Worm (Caenorhabditis elegans) whole organism, L2 larva: ENCODE measurements around the gene igcm-3.

ENCODE experiments used
- C34F6.9 ChIP-seq: fragments of 150-350 bp; optimal IDR thresholded peaks from 2 replicates; lab custom pipeline; 2014; ENCODE audit warnings: missing biosample characterization, missing genetic modification characterization
- F13H6.1 ChIP-seq: sonication (generic microtip); optimal IDR thresholded peaks from 2 replicates; lab custom pipeline; 2016; ENCODE audit warnings: missing genetic modification characterization, missing compliant biosample characterization
- R02D3.7 ChIP-seq: fragments of 150-350 bp; optimal IDR thresholded peaks from 2 replicates; lab custom pipeline; 2014; ENCODE audit warnings: missing biosample characterization, missing genetic modification characterization
- Y55F3AM.14 ChIP-seq: fragments of 200-800 bp; sonication (Bioruptor generic); optimal IDR thresholded peaks from 2 replicates; lab custom pipeline; 2018; ENCODE audit warnings: mild to moderate bottlenecking, missing genetic modification characterization, missing compliant biosample characterization
- ZK546.5 ChIP-seq: sonication (generic microtip); optimal IDR thresholded peaks from 2 replicates; lab custom pipeline; 2017; ENCODE audit warnings: missing biosample characterization, missing genetic modification characterization
- alr-1 ChIP-seq: fragments of 150-350 bp; optimal IDR thresholded peaks from 2 replicates; lab custom pipeline; 2014; ENCODE audit warnings: missing biosample characterization, missing genetic modification characterization
- aly-2 ChIP-seq: fragments of 150-350 bp; optimal IDR thresholded peaks from 2 replicates; lab custom pipeline; 2014; ENCODE audit warnings: missing biosample characterization, missing genetic modification characterization
- ama-1 ChIP-seq: fragments of 150-350 bp; optimal IDR thresholded peaks from 2 replicates; lab custom pipeline; 2018; ENCODE audit warnings: inconsistent platforms
- blmp-1 ChIP-seq: sonication (generic microtip); optimal IDR thresholded peaks from 2 replicates; lab custom pipeline; 2017; ENCODE audit warnings: missing genetic modification characterization, mild to moderate bottlenecking, missing compliant biosample characterization, antibody characterized with exemption, moderate library complexity; ENCODE audit not compliant: insufficient read depth
- ceh-16 ChIP-seq: fragments of 150-350 bp; optimal IDR thresholded peaks from 2 replicates; lab custom pipeline; 2014; ENCODE audit warnings: missing biosample characterization, missing genetic modification characterization
- ceh-82 ChIP-seq: fragments of 150-350 bp; optimal IDR thresholded peaks from 2 replicates; lab custom pipeline; 2014; ENCODE audit warnings: missing biosample characterization, missing genetic modification characterization
- crh-2 ChIP-seq: sonication (generic microtip); optimal IDR thresholded peaks from 2 replicates; lab custom pipeline; 2017; ENCODE audit warnings: missing biosample characterization, missing genetic modification characterization
- dmd-4 ChIP-seq: sonication (generic microtip); optimal IDR thresholded peaks from 2 replicates; lab custom pipeline; 2017; ENCODE audit warnings: missing biosample characterization, missing genetic modification characterization
- egl-27 ChIP-seq: sonication (generic microtip); optimal IDR thresholded peaks from 3 replicates; lab custom pipeline; 2017; ENCODE audit warnings: missing biosample characterization, missing genetic modification reagents, missing genetic modification characterization
- elt-1 ChIP-seq: fragments of 150-350 bp; optimal IDR thresholded peaks from 2 replicates; lab custom pipeline; 2014; ENCODE audit warnings: missing biosample characterization, missing genetic modification characterization
- elt-3 ChIP-seq: sonication (generic microtip); optimal IDR thresholded peaks from 2 replicates; lab custom pipeline; 2017; ENCODE audit warnings: missing biosample characterization, missing genetic modification characterization
- fos-1 ChIP-seq: fragments of 150-350 bp; optimal IDR thresholded peaks from 2 replicates; lab custom pipeline; 2014; ENCODE audit warnings: missing biosample characterization, missing genetic modification characterization
- gmeb-1 ChIP-seq: fragments of 150-350 bp; optimal IDR thresholded peaks from 2 replicates; lab custom pipeline; 2014; ENCODE audit warnings: missing biosample characterization, missing genetic modification characterization
- lin-11 ChIP-seq: fragments of 150-350 bp; sonication (generic microtip); optimal IDR thresholded peaks from 2 replicates; lab custom pipeline; 2014; ENCODE audit warnings: missing biosample characterization, missing genetic modification characterization, inconsistent platforms, mixed read lengths
- lin-13 ChIP-seq: fragments of 150-350 bp; optimal IDR thresholded peaks from 2 replicates; lab custom pipeline; 2014; ENCODE audit warnings: missing biosample characterization, missing genetic modification reagents, missing genetic modification characterization
- lin-39 ChIP-seq: fragments of 150-350 bp; optimal IDR thresholded peaks from 2 replicates; lab custom pipeline; 2014; ENCODE audit warnings: missing biosample characterization, missing genetic modification reagents, missing genetic modification characterization
- lsy-2 ChIP-seq, 2 experiments: fragments of 150-350 bp in 1 of 2; sonication (generic microtip) in 1 of 2; optimal IDR thresholded peaks; 2 replicates each; lab custom pipeline; 2014 to 2017; ENCODE audit warnings: missing biosample characterization in 2 of 2, missing genetic modification characterization in 2 of 2
- mab-5 ChIP-seq: fragments of 150-350 bp; optimal IDR thresholded peaks from 2 replicates; lab custom pipeline; 2014; ENCODE audit warnings: missing biosample characterization, missing genetic modification characterization
- mbf-1 ChIP-seq: sonication (generic microtip); optimal IDR thresholded peaks from 2 replicates; lab custom pipeline; 2017; ENCODE audit warnings: missing biosample characterization, missing genetic modification characterization
- mdl-1 ChIP-seq, 2 experiments: fragments of 150-350 bp in 1 of 2; sonication (generic microtip) in 1 of 2; optimal IDR thresholded peaks; 2 replicates each; lab custom pipeline; 2017; ENCODE audit warnings: missing biosample characterization in 2 of 2, missing genetic modification characterization in 2 of 2
- nhr-10 ChIP-seq: sonication (generic microtip); optimal IDR thresholded peaks from 2 replicates; lab custom pipeline; 2017; ENCODE audit warnings: missing biosample characterization, missing genetic modification characterization
- nhr-11 ChIP-seq: fragments of 150-350 bp; optimal IDR thresholded peaks from 2 replicates; lab custom pipeline; 2014; ENCODE audit warnings: missing biosample characterization, missing genetic modification characterization
- nhr-12 ChIP-seq: fragments of 150-350 bp; optimal IDR thresholded peaks from 2 replicates; lab custom pipeline; 2014; ENCODE audit warnings: missing biosample characterization, missing genetic modification characterization
- nhr-129 ChIP-seq: fragments of 150-350 bp; optimal IDR thresholded peaks from 2 replicates; lab custom pipeline; 2014; ENCODE audit warnings: missing biosample characterization, missing genetic modification characterization
- nhr-21 ChIP-seq: fragments of 150-350 bp; optimal IDR thresholded peaks from 2 replicates; lab custom pipeline; 2014; ENCODE audit warnings: missing biosample characterization, missing genetic modification characterization
- nhr-23 ChIP-seq: fragments of 150-350 bp; optimal IDR thresholded peaks from 2 replicates; lab custom pipeline; 2014; ENCODE audit warnings: missing biosample characterization, missing genetic modification reagents, missing genetic modification characterization
- nhr-237 ChIP-seq: fragments of 150-350 bp; optimal IDR thresholded peaks from 2 replicates; lab custom pipeline; 2014; ENCODE audit warnings: missing biosample characterization, missing genetic modification characterization
- nhr-25 ChIP-seq: fragments of 150-350 bp; sonication (generic microtip); optimal IDR thresholded peaks from 3 replicates; lab custom pipeline; 2014; ENCODE audit warnings: missing biosample characterization, missing genetic modification characterization
- nhr-6 ChIP-seq: fragments of 150-350 bp; optimal IDR thresholded peaks from 2 replicates; lab custom pipeline; 2014; ENCODE audit warnings: missing biosample characterization, missing genetic modification characterization
- nhr-77 ChIP-seq: fragments of 150-350 bp; optimal IDR thresholded peaks from 2 replicates; lab custom pipeline; 2014; ENCODE audit warnings: missing biosample characterization, missing genetic modification characterization
- peb-1 ChIP-seq: fragments of 150-350 bp; optimal IDR thresholded peaks from 2 replicates; lab custom pipeline; 2014; ENCODE audit warnings: missing biosample characterization, missing genetic modification characterization
- sem-4 ChIP-seq: fragments of 150-350 bp; optimal IDR thresholded peaks from 2 replicates; lab custom pipeline; 2014; ENCODE audit warnings: missing biosample characterization, missing genetic modification reagents, missing genetic modification characterization
- skn-1 ChIP-seq: sonication (generic microtip); optimal IDR thresholded peaks from 2 replicates; lab custom pipeline; 2017; ENCODE audit warnings: missing biosample characterization, missing genetic modification characterization
- sma-3 ChIP-seq: sonication (generic microtip); optimal IDR thresholded peaks from 2 replicates; lab custom pipeline; 2016; ENCODE audit warnings: missing genetic modification reagents, missing genetic modification characterization, missing compliant biosample characterization
- sma-9 ChIP-seq, 2 experiments: fragments of 150-350 bp in 1 of 2; sonication (generic microtip) in 1 of 2; optimal IDR thresholded peaks; 2 replicates each; lab custom pipeline; 2014 to 2016; ENCODE audit warnings: missing genetic modification characterization in 2 of 2, mild to moderate bottlenecking in 1 of 2, missing biosample characterization in 1 of 2, missing compliant biosample characterization in 1 of 2, missing genetic modification reagents in 1 of 2, moderate library complexity in 1 of 2
- snpc-4 ChIP-seq: fragments of 150-350 bp; optimal IDR thresholded peaks from 2 replicates; lab custom pipeline; 2014; ENCODE audit warnings: missing biosample characterization, missing genetic modification characterization
- unc-39 ChIP-seq: fragments of 150-350 bp; optimal IDR thresholded peaks from 2 replicates; lab custom pipeline; 2014; ENCODE audit warnings: missing biosample characterization, missing genetic modification characterization
- unc-55 ChIP-seq: fragments of 150-350 bp; sonication (generic microtip); optimal IDR thresholded peaks from 3 replicates; lab custom pipeline; 2014; ENCODE audit warnings: missing biosample characterization, missing genetic modification reagents, missing genetic modification characterization
- unc-62 ChIP-seq: fragments of 150-350 bp; optimal IDR thresholded peaks from 2 replicates; lab custom pipeline; 2014; ENCODE audit warnings: missing biosample characterization, missing genetic modification reagents, missing genetic modification characterization
- zag-1 ChIP-seq: fragments of 150-350 bp; optimal IDR thresholded peaks from 2 replicates; lab custom pipeline; 2014; ENCODE audit warnings: missing biosample characterization, missing genetic modification characterization
- ztf-1 ChIP-seq: fragments of 200-800 bp; sonication (Bioruptor generic); conservative IDR thresholded peaks from 2 replicates; pipeline ENCODE4 v1.3.6; 2022; ENCODE audit warnings: missing genetic modification characterization, missing compliant biosample characterization
- ztf-11 ChIP-seq: sonication (generic microtip); optimal IDR thresholded peaks from 2 replicates; lab custom pipeline; 2017; ENCODE audit warnings: missing biosample characterization, missing genetic modification characterization
- ztf-4 ChIP-seq: fragments of 150-350 bp; optimal IDR thresholded peaks from 2 replicates; lab custom pipeline; 2014; ENCODE audit warnings: missing biosample characterization, missing genetic modification characterization

igcm-3 gene

ce11 chrX:2673272-2673671 lies 32.4 kb downstream of the igcm-3 start, which contains the start of gene ser-7:
TSS of gene ser-7 (plus strand) at chrX:2673572.
- no peak for TF ChIP-seq R02D3.7 (tag; lab: Kevin White, UChicago)
- no peak for TF ChIP-seq lin-13
- TF ChIP-seq lin-39 (tag; lab: Kevin White, UChicago), result no peak
- no peak for TF ChIP-seq skn-1 (tag; lab: Kevin White, UChicago)
- TF ChIP-seq Y55F3AM.14 (GFP tag; lab: Kevin White, UChicago), result peak; percentile 15

ce11 chrX:2667779-2668178 lies 37.9 kb downstream of the igcm-3 start, which contains the start of gene C09B7.2:
TSS of gene C09B7.2 (plus strand) at chrX:2668127.
- peak; percentile 56 for TF ChIP-seq nhr-25 (tag; lab: Kevin White, UChicago)
- TF ChIP-seq nhr-129 (tag; lab: Kevin White, UChicago), result peak; percentile 75
- TF ChIP-seq fos-1 (tag; lab: Kevin White, UChicago), result peak; percentile 73
- TF ChIP-seq zag-1, result peak; percentile 39
- TF ChIP-seq unc-39 (tag; lab: Kevin White, UChicago), result no peak
- no peak for TF ChIP-seq nhr-237 (tag; lab: Kevin White, UChicago)
- TF ChIP-seq nhr-11, result no peak
- no peak for TF ChIP-seq dmd-4 (tag; lab: Kevin White, UChicago)
- TF ChIP-seq C34F6.9 (tag; lab: Kevin White, UChicago), result peak; percentile 74
- peak; percentile 59 for TF ChIP-seq lin-13
- TF ChIP-seq elt-3 (tag; lab: Kevin White, UChicago), result no peak
- peak; percentile 93 for TF ChIP-seq crh-2
- TF ChIP-seq ceh-82 (tag; lab: Kevin White, UChicago), result no peak
- TF ChIP-seq skn-1 (tag; lab: Kevin White, UChicago), result peak; percentile 43
- no peak for TF ChIP-seq nhr-10 (tag; lab: Kevin White, UChicago)
- TF ChIP-seq blmp-1, result peak; percentile 25
- no peak for TF ChIP-seq ztf-11 (tag; lab: Kevin White, UChicago)
- peak; percentile 24 for TF ChIP-seq snpc-4
- no peak for TF ChIP-seq alr-1
- no peak for TF ChIP-seq ZK546.5
- TF ChIP-seq ztf-4 (tag; lab: Kevin White, UChicago), result peak; percentile 50
- peak; percentile 50 for TF ChIP-seq nhr-21 (tag; lab: Kevin White, UChicago)
- no peak for TF ChIP-seq ama-1 (lab: Kevin White, UChicago)
- no peak for TF ChIP-seq elt-1
- TF ChIP-seq nhr-77 (tag; lab: Kevin White, UChicago), result no peak
- TF ChIP-seq nhr-12 (tag; lab: Kevin White, UChicago), result no peak
- TF ChIP-seq mbf-1 (tag; lab: Kevin White, UChicago), result no peak
- peak; percentile 71 for TF ChIP-seq sma-3
- peak; percentile 93 to 95 for TF ChIP-seq mdl-1 (tag; optimal IDR thresholded peaks at IDR 0.05; lab: Kevin White, UChicago)
- peak; percentile 87 for TF ChIP-seq sma-9 (GFP tag; optimal IDR thresholded peaks at IDR 0.05; lab: Kevin White, UChicago)
- TF ChIP-seq sma-9 (tag; optimal IDR thresholded peaks at IDR 0.05; lab: Kevin White, UChicago), result no peak
- no peak for TF ChIP-seq R02D3.7 (tag; lab: Kevin White, UChicago)
- peak; percentile 68 for TF ChIP-seq gmeb-1 (tag; lab: Kevin White, UChicago)
- no peak for TF ChIP-seq nhr-23
- TF ChIP-seq sem-4, result peak; percentile 55
- no peak for TF ChIP-seq peb-1 (tag; lab: Kevin White, UChicago)
- TF ChIP-seq ceh-16, result no peak
- TF ChIP-seq lsy-2 (tag; optimal IDR thresholded peaks at IDR 0.05; lab: Kevin White, UChicago), result peak; percentile 17 to 79
- no peak for TF ChIP-seq lin-39 (tag; lab: Kevin White, UChicago)
- peak; percentile 82 for TF ChIP-seq F13H6.1 (tag; lab: Kevin White, UChicago)
- peak; percentile 75 for TF ChIP-seq unc-55 (GFP tag; lab: Kevin White, UChicago)
- no peak for TF ChIP-seq ztf-1 (GFP tag; lab: Robert Waterston, UW)
- TF ChIP-seq aly-2 (tag; lab: Kevin White, UChicago), result no peak
- TF ChIP-seq mab-5, result peak; percentile 34
- no peak for TF ChIP-seq lin-11
- TF ChIP-seq unc-62 (GFP tag; lab: Kevin White, UChicago), result no peak
- no peak for TF ChIP-seq Y55F3AM.14 (GFP tag; lab: Kevin White, UChicago)
- TF ChIP-seq egl-27 (tag; lab: Kevin White, UChicago), result peak; percentile 55
- peak; percentile 9 for TF ChIP-seq nhr-6 (tag; lab: Kevin White, UChicago)
